Fruit fly (Drosophila melanogaster) whole organism, embryonic: ENCODE data around the gene RpL7A.

Experiments
- Ada2b ChIP-seq: fragments of 200-800 bp; sonication (Bioruptor generic); IDR thresholded peaks from 2 replicates; pipeline ENCODE4 v1.3.6; 2022; ENCODE audit warnings: missing biosample characterization, missing genetic modification characterization
- Antp ChIP-seq: fragments of 200-800 bp; sonication (Bioruptor generic); optimal IDR thresholded peaks from 3 replicates; lab custom pipeline; 2016; ENCODE audit warnings: missing biosample characterization, missing genetic modification characterization
- Asciz ChIP-seq: fragments of 200-800 bp; sonication (Bioruptor generic); optimal IDR thresholded peaks from 2 replicates; lab custom pipeline; 2017; ENCODE audit warnings: missing biosample characterization, mild to moderate bottlenecking, missing genetic modification characterization, missing genetic modification reagents
- Bteb2 ChIP-seq: fragments of 200-800 bp; sonication (Bioruptor generic); optimal IDR thresholded peaks from 2 replicates; lab custom pipeline; 2016; ENCODE audit warnings: missing biosample characterization, missing genetic modification characterization
- CG10321 ChIP-seq: fragments of 200-800 bp; sonication (Bioruptor generic); IDR thresholded peaks from 2 replicates; pipeline ENCODE4 v1.3.6; 2022; ENCODE audit warnings: missing biosample characterization, missing genetic modification characterization
- CG12236 ChIP-seq: fragments of 200-800 bp; sonication (Bioruptor generic); optimal IDR thresholded peaks from 2 replicates; lab custom pipeline; 2016; ENCODE audit warnings: missing biosample characterization, missing genetic modification characterization
- CG16863 ChIP-seq: fragments of 200-800 bp; sonication (Bioruptor generic); optimal IDR thresholded peaks from 3 replicates; lab custom pipeline; 2016; ENCODE audit warnings: missing biosample characterization, missing genetic modification characterization
- CG1792 ChIP-seq: fragments of 200-800 bp; sonication (Bioruptor generic); optimal IDR thresholded peaks from 2 replicates; lab custom pipeline; 2016; ENCODE audit warnings: missing biosample characterization, missing genetic modification characterization
- CG2120 ChIP-seq: fragments of 200-800 bp; sonication (Bioruptor generic); optimal IDR thresholded peaks from 3 replicates; lab custom pipeline; 2016; ENCODE audit warnings: missing biosample characterization, missing genetic modification characterization
- CG31388 ChIP-seq: fragments of 200-800 bp; sonication (Bioruptor generic); optimal IDR thresholded peaks from 2 replicates; lab custom pipeline; 2016; ENCODE audit warnings: missing biosample characterization, missing genetic modification characterization
- CG3407 ChIP-seq: fragments of 200-800 bp; sonication (Bioruptor generic); optimal IDR thresholded peaks from 2 replicates; lab custom pipeline; 2018; ENCODE audit warnings: missing biosample characterization, mild to moderate bottlenecking, missing genetic modification characterization
- CG6854 ChIP-seq: fragments of 200-800 bp; sonication (Bioruptor generic); optimal IDR thresholded peaks from 3 replicates; lab custom pipeline; 2017; ENCODE audit warnings: missing biosample characterization, mild to moderate bottlenecking, missing genetic modification characterization
- CG7271 ChIP-seq: fragments of 200-800 bp; sonication (Bioruptor generic); optimal IDR thresholded peaks from 2 replicates; lab custom pipeline; 2018; ENCODE audit warnings: missing biosample characterization, mild to moderate bottlenecking, missing genetic modification characterization, moderate library complexity
- CG8924 ChIP-seq: fragments of 200-800 bp; optimal IDR thresholded peaks from 3 replicates; lab custom pipeline; 2019; ENCODE audit warnings: missing biosample characterization, mild to moderate bottlenecking, missing genetic modification characterization, moderate library complexity
- CG9797 ChIP-seq: fragments of 200-800 bp; sonication (Bioruptor generic); optimal IDR thresholded peaks from 3 replicates; lab custom pipeline; 2018; ENCODE audit warnings: missing biosample characterization, mild to moderate bottlenecking, missing genetic modification characterization
- CkIIα-i1 ChIP-seq: fragments of 200-800 bp; sonication (Bioruptor generic); IDR thresholded peaks from 2 replicates; pipeline ENCODE4 v1.3.6; 2022; ENCODE audit warnings: missing biosample characterization, missing genetic modification characterization
- D19A ChIP-seq: fragments of 200-800 bp; optimal IDR thresholded peaks from 3 replicates; lab custom pipeline; 2019; ENCODE audit warnings: missing biosample characterization, mild to moderate bottlenecking, missing genetic modification characterization, moderate library complexity
- Dad ChIP-seq: fragments of 200-800 bp; sonication (Bioruptor generic); optimal IDR thresholded peaks from 3 replicates; lab custom pipeline; 2016; ENCODE audit warnings: missing biosample characterization, missing genetic modification characterization
- Dek ChIP-seq: fragments of 200-800 bp; sonication (Bioruptor generic); optimal IDR thresholded peaks from 3 replicates; lab custom pipeline; 2019; ENCODE audit warnings: missing biosample characterization, mild to moderate bottlenecking, missing genetic modification characterization, moderate library complexity
- Hand ChIP-seq: fragments of 200-800 bp; sonication (Bioruptor generic); optimal IDR thresholded peaks from 2 replicates; lab custom pipeline; 2017; ENCODE audit warnings: mild to moderate bottlenecking, missing biosample characterization, missing genetic modification reagents, missing genetic modification characterization
- Hmx ChIP-seq: fragments of 200-800 bp; sonication (Bioruptor generic); optimal IDR thresholded peaks from 2 replicates; lab custom pipeline; 2016; ENCODE audit warnings: missing biosample characterization, missing genetic modification characterization
- Hr78 ChIP-seq, 2 experiments: fragments of 200-800 bp in 1 of 2; fragments of >200 bp in 1 of 2; sonication (Bioruptor generic) in 1 of 2; optimal IDR thresholded peaks; 2 replicates each; lab custom pipeline; 2017 to 2019; ENCODE audit warnings: missing biosample characterization in 2 of 2, missing genetic modification characterization in 2 of 2, mild to moderate bottlenecking in 1 of 2, moderate library complexity in 1 of 2
- Lim3 ChIP-seq: fragments of 200-800 bp; sonication (Bioruptor generic); IDR thresholded peaks from 2 replicates; pipeline ENCODE4 v1.3.6; 2022; ENCODE audit warnings: missing biosample characterization, missing genetic modification characterization
- NC2β ChIP-seq: fragments of 200-800 bp; sonication (Bioruptor generic); optimal IDR thresholded peaks from 2 replicates; lab custom pipeline; 2016; ENCODE audit warnings: missing biosample characterization, missing genetic modification characterization
- Neu2 ChIP-seq: fragments of 200-800 bp; sonication (Bioruptor generic); optimal IDR thresholded peaks from 3 replicates; lab custom pipeline; 2016; ENCODE audit warnings: missing biosample characterization, missing genetic modification characterization, borderline replicate concordance
- Rx ChIP-seq: fragments of 200-800 bp; sonication (Bioruptor generic); IDR thresholded peaks from 2 replicates; pipeline ENCODE4 v1.3.6; 2022; ENCODE audit warnings: missing biosample characterization, missing genetic modification characterization
- aop ChIP-seq: fragments of 200-800 bp; sonication (Bioruptor generic); IDR thresholded peaks from 2 replicates; pipeline ENCODE4 v1.3.6; 2022; ENCODE audit warnings: missing biosample characterization, missing genetic modification characterization
- ato ChIP-seq: fragments of 200-800 bp; sonication (Bioruptor generic); IDR thresholded peaks from 2 replicates; pipeline ENCODE4 v1.3.6; 2022; ENCODE audit warnings: missing biosample characterization, missing genetic modification characterization; ENCODE audit not compliant: partially characterized antibody
- bcd ChIP-seq: fragments of 200-800 bp; sonication (Bioruptor generic); optimal IDR thresholded peaks from 2 replicates; lab custom pipeline; 2017; ENCODE audit warnings: missing biosample characterization, mild to moderate bottlenecking, missing genetic modification characterization
- cwo ChIP-seq: fragments of 200-800 bp; sonication (Bioruptor generic); optimal IDR thresholded peaks from 3 replicates; lab custom pipeline; 2017; ENCODE audit warnings: missing biosample characterization, missing genetic modification characterization, mild to moderate bottlenecking, moderate library complexity, missing genetic modification reagents
- dmrt99B ChIP-seq: fragments of 200-800 bp; sonication (Bioruptor generic); optimal IDR thresholded peaks from 2 replicates; lab custom pipeline; 2018; ENCODE audit warnings: missing biosample characterization, mild to moderate bottlenecking, missing genetic modification characterization, moderate library complexity
- fru ChIP-seq: fragments of >200 bp; optimal IDR thresholded peaks from 2 replicates; lab custom pipeline; 2017
- gce ChIP-seq: fragments of 200-800 bp; sonication (Bioruptor generic); IDR thresholded peaks from 3 replicates; pipeline ENCODE4 v1.3.6; 2022; ENCODE audit warnings: missing biosample characterization, missing genetic modification characterization
- grau ChIP-seq: fragments of 200-800 bp; optimal IDR thresholded peaks from 3 replicates; lab custom pipeline; 2019; ENCODE audit warnings: missing biosample characterization, mild to moderate bottlenecking, missing genetic modification characterization, moderate library complexity
- gro ChIP-seq: fragments of 200-800 bp; sonication (Bioruptor generic); optimal IDR thresholded peaks from 2 replicates; lab custom pipeline; 2016; ENCODE audit warnings: missing biosample characterization, missing genetic modification characterization
- h ChIP-seq: fragments of >200 bp; optimal IDR thresholded peaks from 2 replicates; lab custom pipeline; 2017
- kah ChIP-seq: fragments of 200-800 bp; sonication (Bioruptor generic); optimal IDR thresholded peaks from 2 replicates; lab custom pipeline; 2018; ENCODE audit warnings: missing biosample characterization, mild to moderate bottlenecking, missing genetic modification characterization
- klu ChIP-seq: fragments of 200-800 bp; sonication (Bioruptor generic); IDR thresholded peaks from 2 replicates; pipeline ENCODE4 v1.3.6; 2022; ENCODE audit warnings: missing biosample characterization, missing genetic modification characterization
- kni ChIP-seq: fragments of 200-800 bp; sonication (Bioruptor generic); optimal IDR thresholded peaks from 3 replicates; lab custom pipeline; 2017; ENCODE audit warnings: mild to moderate bottlenecking, missing biosample characterization, missing genetic modification reagents, missing genetic modification characterization
- lilli ChIP-seq: fragments of 200-800 bp; sonication (Bioruptor generic); optimal IDR thresholded peaks from 3 replicates; lab custom pipeline; 2016; ENCODE audit warnings: missing biosample characterization, missing genetic modification characterization
- pita ChIP-seq: fragments of 200-800 bp; sonication (Bioruptor generic); optimal IDR thresholded peaks from 2 replicates; lab custom pipeline; 2017; ENCODE audit warnings: missing biosample characterization, mild to moderate bottlenecking, missing genetic modification characterization
- pnt ChIP-seq: fragments of 200-800 bp; sonication (Bioruptor generic); optimal IDR thresholded peaks from 3 replicates; lab custom pipeline; 2016; ENCODE audit warnings: missing biosample characterization, missing genetic modification characterization
- pum ChIP-seq: fragments of 200-800 bp; sonication (Bioruptor generic); optimal IDR thresholded peaks from 2 replicates; lab custom pipeline; 2016; ENCODE audit warnings: missing biosample characterization, missing genetic modification characterization
- scrt ChIP-seq: fragments of 200-800 bp; sonication (Bioruptor generic); optimal IDR thresholded peaks from 2 replicates; lab custom pipeline; 2018; ENCODE audit warnings: missing biosample characterization, mild to moderate bottlenecking, missing genetic modification characterization, moderate library complexity
- slp2 ChIP-seq: fragments of 200-800 bp; sonication (Bioruptor generic); optimal IDR thresholded peaks from 2 replicates; lab custom pipeline; 2016; ENCODE audit warnings: missing biosample characterization, missing genetic modification characterization
- sob ChIP-seq: fragments of 200-800 bp; sonication (Bioruptor generic); IDR thresholded peaks from 2 replicates; pipeline ENCODE4 v1.3.6; 2022; ENCODE audit warnings: missing biosample characterization, missing genetic modification characterization
- tgo ChIP-seq: fragments of 200-800 bp; sonication (Bioruptor generic); IDR thresholded peaks from 3 replicates; pipeline ENCODE4 v1.3.6; 2022; ENCODE audit warnings: missing biosample characterization, missing genetic modification characterization
- tin ChIP-seq: fragments of 200-800 bp; sonication (Bioruptor generic); optimal IDR thresholded peaks from 3 replicates; lab custom pipeline; 2016; ENCODE audit warnings: missing biosample characterization, missing genetic modification characterization
- ttk ChIP-seq: fragments of 200-800 bp; sonication (Bioruptor generic); IDR thresholded peaks from 2 replicates; pipeline ENCODE4 v2.1.2; 2022; ENCODE audit warnings: missing biosample characterization, missing genetic modification characterization
- wek ChIP-seq: fragments of 200-800 bp; sonication (Bioruptor generic); optimal IDR thresholded peaks from 3 replicates; lab custom pipeline; 2018; ENCODE audit warnings: missing biosample characterization, mild to moderate bottlenecking, missing genetic modification characterization, moderate library complexity

Gene RpL7A

dm6 chrX:6549428-6550117, 16.4 kb upstream of the RpL7A start (continued):
- peak; percentile 94 for TF ChIP-seq NC2β (GFP tag; lab: Kevin White, UChicago)
- peak; percentile 88 for TF ChIP-seq aop (GFP tag; lab: Robert Waterston, UW)
- peak; percentile 78 for TF ChIP-seq wek (GFP tag; lab: Kevin White, UChicago)
- TF ChIP-seq Asciz (GFP tag; lab: Kevin White, UChicago) = peak; percentile 87
- peak; percentile 94 for TF ChIP-seq dmrt99B (tag; lab: Kevin White, UChicago)
- peak; percentile 96 for TF ChIP-seq CG2120 (GFP tag; lab: Kevin White, UChicago)
- TF ChIP-seq pum (GFP tag; lab: Kevin White, UChicago) = peak; percentile 93
- TF ChIP-seq pnt (GFP tag; lab: Kevin White, UChicago) = peak; percentile 94
- peak; percentile 94 for TF ChIP-seq CG8924
- no peak for TF ChIP-seq pita (GFP tag; lab: Kevin White, UChicago)
- peak; percentile 94 for TF ChIP-seq CG16863 (GFP tag; lab: Kevin White, UChicago)
- TF ChIP-seq CG10321 (GFP tag; lab: Robert Waterston, UW) = peak; percentile 63; the same call in 1 of the 2 replicates
- peak; percentile 93 for TF ChIP-seq cwo (GFP tag; lab: Kevin White, UChicago)
- TF ChIP-seq CG9797 = peak; percentile 36
- TF ChIP-seq ttk (GFP tag; lab: Robert Waterston, UW) = peak; percentile 94
- peak; percentile 90 for TF ChIP-seq D19A (tag; lab: Kevin White, UChicago)
- peak; percentile 87 for TF ChIP-seq Hand (GFP tag; lab: Kevin White, UChicago)
- TF ChIP-seq Ada2b (GFP tag; lab: Robert Waterston, UW) = peak; percentile 97
- peak; percentile 87 for TF ChIP-seq kah (GFP tag; lab: Kevin White, UChicago)
- peak; percentile 83 for TF ChIP-seq CG3407 (GFP tag; lab: Kevin White, UChicago)
- no peak for TF ChIP-seq ato
- peak; percentile 94 for TF ChIP-seq tgo
- TF ChIP-seq CkIIα-i1 (GFP tag; lab: Robert Waterston, UW) = peak; percentile 70; the same call in 1 of the 2 replicates
- TF ChIP-seq scrt (GFP tag; lab: Kevin White, UChicago) = peak; percentile 93
- peak; percentile 95 for TF ChIP-seq Antp (GFP tag; lab: Kevin White, UChicago)
- peak; percentile 72 for TF ChIP-seq Hmx (GFP tag; lab: Kevin White, UChicago)
- peak; percentile 92 for TF ChIP-seq klu (GFP tag; lab: Robert Waterston, UW)
- peak; percentile 95 for TF ChIP-seq Neu2 (GFP tag; lab: Kevin White, UChicago)
- peak; percentile 74 for TF ChIP-seq Lim3
- peak; percentile 94 for TF ChIP-seq Rx
- TF ChIP-seq Bteb2 (GFP tag; lab: Kevin White, UChicago) = peak; percentile 89
- TF ChIP-seq Dek = peak; percentile 92
- TF ChIP-seq CG12236 (GFP tag; lab: Kevin White, UChicago) = peak; percentile 84
- peak; percentile 97 for TF ChIP-seq sob
- TF ChIP-seq kni (GFP tag; lab: Kevin White, UChicago) = peak; percentile 43
- TF ChIP-seq CG6854 (GFP tag; lab: Kevin White, UChicago) = peak; percentile 94
- peak; percentile 97 for TF ChIP-seq gro (GFP tag; lab: Kevin White, UChicago)
- TF ChIP-seq grau = peak; percentile 92
- TF ChIP-seq slp2 (GFP tag; lab: Kevin White, UChicago) = peak; percentile 93
- TF ChIP-seq bcd (GFP tag; lab: Kevin White, UChicago) = peak; percentile 96
- peak in 1 of 2 experiments; percentile 42 for TF ChIP-seq Hr78 (GFP tag; optimal IDR thresholded peaks at IDR 0.05; lab: Kevin White, UChicago)
- peak; percentile 92 for TF ChIP-seq gce (GFP tag; lab: Robert Waterston, UW)
- TF ChIP-seq CG31388 (GFP tag; lab: Kevin White, UChicago) = peak; percentile 91
- TF ChIP-seq fru (lab: Kevin White, UChicago) = no peak
- peak; percentile 96 for TF ChIP-seq lilli (GFP tag; lab: Kevin White, UChicago)
- peak; percentile 97 for TF ChIP-seq tin
- peak; percentile 93 for TF ChIP-seq Dad (GFP tag; lab: Kevin White, UChicago)
- TF ChIP-seq h = no peak
- TF ChIP-seq CG1792 (GFP tag; lab: Kevin White, UChicago) = peak; percentile 96
- TF ChIP-seq CG7271 = peak; percentile 85
